Fruit fly (Drosophila melanogaster) whole organism, embryonic: ENCODE measurements around the gene kin17.

Experiments used
- CG9876 ChIP-seq: fragments of 200-800 bp; sonication (Bioruptor generic); optimal IDR thresholded peaks from 2 replicates; lab custom pipeline; 2016; ENCODE audit warnings: missing biosample characterization, missing genetic modification characterization
- Camta ChIP-seq: fragments of 200-800 bp; sonication (Bioruptor generic); optimal IDR thresholded peaks from 2 replicates; lab custom pipeline; 2016; ENCODE audit warnings: missing biosample characterization, missing genetic modification characterization
- Dad ChIP-seq: fragments of 200-800 bp; sonication (Bioruptor generic); optimal IDR thresholded peaks from 3 replicates; lab custom pipeline; 2016; ENCODE audit warnings: missing biosample characterization, missing genetic modification characterization
- E2f1 ChIP-seq: fragments of 200-800 bp; sonication (Bioruptor generic); IDR thresholded peaks from 2 replicates; pipeline ENCODE4 v1.3.6; 2022; ENCODE audit warnings: missing biosample characterization, missing genetic modification characterization
- Hand ChIP-seq: fragments of 200-800 bp; sonication (Bioruptor generic); optimal IDR thresholded peaks from 2 replicates; lab custom pipeline; 2017; ENCODE audit warnings: mild to moderate bottlenecking, missing biosample characterization, missing genetic modification reagents, missing genetic modification characterization
- Nf-YC ChIP-seq: fragments of 200-800 bp; optimal IDR thresholded peaks from 3 replicates; lab custom pipeline; 2019; ENCODE audit warnings: missing biosample characterization, mild to moderate bottlenecking, missing genetic modification characterization, moderate library complexity
- fu2 ChIP-seq: fragments of 200-800 bp; sonication (Bioruptor generic); optimal IDR thresholded peaks from 2 replicates; lab custom pipeline; 2016; ENCODE audit warnings: missing biosample characterization, missing genetic modification characterization
- ind ChIP-seq: fragments of 200-800 bp; sonication (Bioruptor generic); optimal IDR thresholded peaks from 3 replicates; lab custom pipeline; 2016; ENCODE audit warnings: missing biosample characterization, missing genetic modification characterization
- zen2 ChIP-seq: fragments of 200-800 bp; sonication (Bioruptor generic); IDR thresholded peaks from 3 replicates; pipeline ENCODE4 v1.3.6; 2022; ENCODE audit warnings: missing biosample characterization, missing genetic modification characterization; ENCODE audit not compliant: partially characterized antibody

DNA sequence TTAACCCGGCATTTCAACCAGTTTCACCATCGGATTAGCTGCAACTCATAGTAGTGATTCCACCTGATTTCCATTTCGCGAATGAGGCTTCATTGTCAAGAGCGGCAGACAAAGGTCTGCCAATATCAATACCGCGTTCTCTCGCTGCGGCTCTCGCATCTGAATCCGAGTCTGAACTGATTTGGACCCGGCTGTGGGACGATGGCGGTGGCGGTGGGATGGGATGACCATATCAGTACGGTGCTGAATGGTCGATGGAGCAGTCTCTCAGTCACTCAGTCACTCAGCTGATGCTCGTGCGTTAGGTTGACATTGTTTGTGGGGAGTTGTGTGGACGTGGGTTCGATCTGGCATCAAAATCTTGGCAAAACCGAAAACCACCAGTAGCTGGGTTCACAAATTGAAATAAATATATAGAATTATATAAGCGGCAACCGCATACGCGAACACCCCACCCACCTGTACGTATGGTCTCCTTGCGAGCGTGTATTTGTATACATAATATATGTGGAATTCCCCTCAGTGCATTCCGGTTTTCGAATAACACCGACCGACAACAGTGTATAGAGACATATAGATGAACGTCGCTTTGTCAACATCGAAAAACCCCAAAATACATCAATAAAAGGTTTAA is 39.5 kb upstream of the kin17 start, which contains the start of gene Spn77Ba:
- TF ChIP-seq Camta (GFP tag; lab: Kevin White, UChicago) (no peak), Hand (GFP tag; lab: Kevin White, UChicago) (no peak), Nf-YC (tag; lab: Kevin White, UChicago) (no peak), E2f1 (GFP tag; lab: Robert Waterston, UW) (no peak), zen2 (GFP tag; lab: Robert Waterston, UW) (no peak), fu2 (GFP tag; lab: Kevin White, UChicago) (no peak), CG9876 (GFP tag; lab: Kevin White, UChicago) (no peak), Dad (GFP tag; lab: Kevin White, UChicago) (no peak), ind (GFP tag; lab: Kevin White, UChicago) (no peak)
